Fruit fly (Drosophila melanogaster) whole organism, prepupa: ENCODE data around the gene CG12531.

Experiments
- Blimp-1 ChIP-seq: fragments of 200-800 bp; sonication (Bioruptor generic); optimal IDR thresholded peaks from 3 replicates; lab custom pipeline; 2017; ENCODE audit warnings: missing biosample characterization, missing genetic modification characterization, mild to moderate bottlenecking, moderate library complexity, missing genetic modification reagents
- CG11762 ChIP-seq: fragments of 200-800 bp; sonication (Bioruptor generic); optimal IDR thresholded peaks from 3 replicates; lab custom pipeline; 2016; ENCODE audit warnings: missing biosample characterization, missing genetic modification characterization; ENCODE audit not compliant: insufficient read depth
- CG32006 ChIP-seq: fragments of 200-800 bp; sonication (Bioruptor generic); optimal IDR thresholded peaks from 3 replicates; lab custom pipeline; 2017; ENCODE audit warnings: missing biosample characterization, mild to moderate bottlenecking, missing genetic modification characterization
- CG3919 ChIP-seq: fragments of 200-800 bp; sonication (Bioruptor generic); optimal IDR thresholded peaks from 3 replicates; lab custom pipeline; 2016; ENCODE audit warnings: missing biosample characterization, missing genetic modification characterization
- Eip75B ChIP-seq: fragments of 200-800 bp; sonication (Bioruptor generic); optimal IDR thresholded peaks from 3 replicates; lab custom pipeline; 2016; ENCODE audit warnings: missing biosample characterization, missing genetic modification characterization
- Eip93F ChIP-seq: fragments of 200-800 bp; sonication (Bioruptor generic); optimal IDR thresholded peaks from 2 replicates; lab custom pipeline; 2016; ENCODE audit warnings: missing biosample characterization, mild to moderate bottlenecking, missing genetic modification characterization
- Gug ChIP-seq: fragments of 200-800 bp; sonication (Bioruptor generic); IDR thresholded peaks from 2 replicates; pipeline ENCODE4 v1.3.6; 2022; ENCODE audit warnings: missing biosample characterization, missing genetic modification characterization
- Hr39 ChIP-seq: fragments of 200-800 bp; sonication (Bioruptor generic); optimal IDR thresholded peaks from 2 replicates; lab custom pipeline; 2016; ENCODE audit warnings: missing biosample characterization, missing genetic modification characterization
- Met ChIP-seq: fragments of 200-800 bp; sonication (Bioruptor generic); optimal IDR thresholded peaks from 3 replicates; lab custom pipeline; 2016; ENCODE audit warnings: missing biosample characterization, missing genetic modification characterization
- Sox15 ChIP-seq: fragments of 200-800 bp; sonication (Bioruptor generic); optimal IDR thresholded peaks from 3 replicates; lab custom pipeline; 2016; ENCODE audit warnings: missing biosample characterization, missing genetic modification characterization
- dac ChIP-seq: fragments of 200-800 bp; sonication (Bioruptor generic); optimal IDR thresholded peaks from 2 replicates; lab custom pipeline; 2017; ENCODE audit warnings: missing biosample characterization, mild to moderate bottlenecking, missing genetic modification characterization
- dsx ChIP-seq: fragments of 200-800 bp; optimal IDR thresholded peaks from 3 replicates; lab custom pipeline; 2019; ENCODE audit warnings: missing biosample characterization, mild to moderate bottlenecking, missing genetic modification characterization, moderate library complexity; ENCODE audit not compliant: poor library complexity, severe bottlenecking
- spab ChIP-seq: fragments of 200-800 bp; sonication (Bioruptor generic); optimal IDR thresholded peaks from 2 replicates; lab custom pipeline; 2017; ENCODE audit warnings: missing biosample characterization, mild to moderate bottlenecking, missing genetic modification characterization, missing genetic modification reagents
- vri ChIP-seq: fragments of 200-800 bp; sonication (Bioruptor generic); optimal IDR thresholded peaks from 3 replicates; lab custom pipeline; 2016; ENCODE audit warnings: missing biosample characterization, mild to moderate bottlenecking, missing genetic modification characterization

dm6 chrX:19745908-19746604, 27.3 kb downstream of the CG12531 start, which contains the start of gene parvin:
- TF ChIP-seq Gug (GFP tag; lab: Robert Waterston, UW) (no peak), Met (no peak), Sox15 (no peak), Hr39 (GFP tag; lab: Kevin White, UChicago) (no peak), dsx (GFP tag; lab: Kevin White, UChicago) (no peak), dac (GFP tag; lab: Kevin White, UChicago) (no peak), CG32006 (GFP tag; lab: Kevin White, UChicago) (no peak), Blimp-1 (no peak), CG3919 (GFP tag; lab: Kevin White, UChicago) (no peak), CG11762 (GFP tag; lab: Kevin White, UChicago) (no peak), Eip75B (GFP tag; lab: Kevin White, UChicago) (no peak), vri (peak; percentile 66), spab (GFP tag; lab: Kevin White, UChicago) (no peak), Eip93F (GFP tag; lab: Kevin White, UChicago) (no peak)
